Fruit fly (Drosophila melanogaster) whole organism, wandering third instar larva: Measurements from ENCODE around the gene dj-1beta.

Experiments
- Hr78 ChIP-seq: fragments of >200 bp; optimal IDR thresholded peaks from 2 replicates; lab custom pipeline; 2017; ENCODE audit warnings: missing biosample characterization, missing genetic modification characterization
- ey ChIP-seq: fragments of 200-800 bp; sonication (Bioruptor generic); optimal IDR thresholded peaks from 2 replicates; lab custom pipeline; 2016; ENCODE audit warnings: missing biosample characterization, missing genetic modification characterization
- foxo ChIP-seq, 2 experiments: fragments of 200-800 bp; sonication (Bioruptor generic); optimal IDR thresholded peaks; 2 replicates in 1 of 2; 3 replicates in 1 of 2; lab custom pipeline; 2016 to 2017; ENCODE audit warnings: missing biosample characterization in 2 of 2, missing genetic modification characterization in 2 of 2

DNA sequence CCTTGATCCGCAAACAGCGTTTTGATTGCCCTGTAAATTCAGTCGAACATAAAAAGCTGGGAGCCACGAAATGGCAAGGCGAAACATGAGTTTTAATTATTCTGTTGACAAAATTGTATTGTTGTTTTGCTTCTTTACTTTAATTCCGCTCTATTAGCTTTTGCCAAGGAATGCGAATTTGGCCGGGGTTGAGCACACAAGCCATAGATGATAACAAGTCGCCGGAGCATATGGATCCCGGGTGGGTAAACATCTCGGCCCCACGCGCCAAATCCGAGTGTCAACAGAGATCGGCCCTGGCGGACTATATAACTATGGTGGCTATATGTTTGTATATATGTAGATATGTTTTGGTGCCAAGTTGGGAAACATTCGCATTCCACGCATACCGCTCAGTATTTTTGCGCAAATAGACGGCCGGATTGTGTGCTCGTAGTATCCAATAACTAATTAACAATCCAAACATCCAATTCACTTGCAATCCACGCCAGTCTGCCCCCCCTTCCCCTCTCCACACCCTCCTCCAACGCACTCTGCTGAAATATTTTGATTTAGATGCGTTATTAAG is 4.7 kb upstream of the dj-1beta start:
- no peak for TF ChIP-seq Hr78 (GFP tag; lab: Kevin White, UChicago)
- TF ChIP-seq ey: no peak
- TF ChIP-seq foxo (GFP tag; optimal IDR thresholded peaks at IDR 0.05; lab: Kevin White, UChicago): no peak
